Worm (Caenorhabditis elegans): ENCODE measurements around the gene Y57A10C.11.

The Y57A10C.11 gene

ce11 chrII:12385815-12386214 lies 28.9 kb downstream of the Y57A10C.11 start:
- TF ChIP-seq unc-62 (GFP tag; optimal IDR thresholded peaks at IDR 0.05) = no peak

- no peak for TF ChIP-seq unc-62 (GFP tag; optimal IDR thresholded peaks at IDR 0.05)
These were observed 31.8 kb downstream of the Y57A10C.11 start, which contains the start of gene btb-14 for ce11 chrII:12382625-12383562. Gene btb-14 (plus strand): TSS chrII:12383463.

DNA sequence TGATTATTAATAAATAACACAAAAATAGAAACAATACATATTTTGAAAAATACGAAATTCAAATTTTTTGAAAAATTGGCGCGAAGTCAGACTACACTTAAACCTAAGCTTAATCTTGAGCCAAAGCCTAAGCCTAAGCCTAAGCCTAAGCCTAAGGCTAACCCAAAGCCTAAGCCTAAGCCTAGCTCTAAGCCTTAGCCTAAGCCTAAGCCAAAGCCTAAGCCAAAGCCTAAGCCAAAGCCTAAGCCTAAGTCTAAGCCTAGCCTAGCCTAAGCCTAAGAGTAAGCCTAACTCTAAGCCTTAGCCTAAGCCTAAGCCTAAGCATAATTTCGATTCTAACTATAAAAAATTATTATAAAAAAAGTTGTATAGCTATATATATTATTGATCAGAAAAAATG lies 33.8 kb downstream of the Y57A10C.11 start:
- TF ChIP-seq unc-62 (GFP tag; optimal IDR thresholded peaks at IDR 0.05) = no peak

DNA sequence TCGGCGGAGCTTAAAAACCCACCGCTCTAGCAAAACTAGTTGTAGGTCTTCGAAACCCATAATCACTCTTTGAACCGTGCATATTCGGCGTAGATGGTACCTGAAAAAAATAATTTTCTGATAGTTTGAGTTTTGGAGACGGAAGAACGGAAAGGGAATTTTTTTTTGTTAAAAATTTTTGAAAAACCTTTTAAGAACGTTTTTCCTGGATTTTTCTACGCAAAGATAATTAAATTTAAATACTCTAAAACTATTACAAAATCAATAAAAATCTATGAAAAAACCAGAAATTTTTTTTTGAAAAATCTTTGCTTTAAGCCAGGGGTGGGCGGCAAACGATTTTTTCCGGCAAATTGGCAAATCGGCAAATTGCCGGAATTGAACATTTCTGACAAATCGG lies 35.3 kb downstream of the Y57A10C.11 start, which contains the start of gene marc-5:
marc-5 (minus strand) TSS at position 101 of the 400 bp plus-strand sequence.
- no peak for TF ChIP-seq unc-62 (GFP tag; optimal IDR thresholded peaks at IDR 0.05)

DNA sequence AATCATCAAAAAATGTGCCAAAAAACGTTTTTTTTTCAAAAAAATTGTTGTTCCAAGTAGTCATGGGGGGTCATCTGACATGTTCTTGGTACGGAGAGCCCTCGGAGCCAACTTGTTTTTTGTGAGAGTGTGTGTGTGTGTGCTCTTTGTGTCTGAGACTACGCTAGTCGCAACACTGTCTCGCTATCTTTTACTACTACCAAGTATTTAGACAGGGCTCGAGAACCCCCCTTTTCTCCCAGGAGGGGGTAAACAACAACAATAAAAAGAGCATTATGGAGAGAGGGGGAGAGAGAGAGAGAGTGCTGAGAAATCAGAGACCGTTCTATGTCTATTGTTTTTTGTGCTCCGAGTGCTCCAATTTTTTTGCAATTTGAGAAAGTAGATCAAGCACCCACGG lies 35.9 kb downstream of the Y57A10C.11 start:
- TF ChIP-seq unc-62 (GFP tag; optimal IDR thresholded peaks at IDR 0.05) = no peak

DNA sequence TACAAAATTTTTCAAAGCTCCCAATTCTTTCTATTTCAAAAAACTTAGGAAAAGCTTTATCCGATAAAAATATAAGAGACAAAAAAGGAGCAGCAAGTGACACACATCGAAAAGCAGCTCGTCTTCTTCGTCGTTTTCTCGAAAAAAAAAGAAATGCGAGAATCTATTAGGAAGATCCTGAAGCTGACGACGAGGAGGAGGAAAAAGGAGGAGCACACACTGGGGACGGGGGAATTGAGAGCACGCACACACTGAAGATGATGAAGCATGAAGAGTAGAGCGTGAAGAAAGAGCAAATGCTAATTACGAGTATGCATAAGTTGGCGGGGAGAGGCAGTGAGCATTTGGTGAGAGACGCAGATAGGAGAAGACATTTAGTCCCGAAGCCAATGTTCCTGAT lies 40.8 kb downstream of the Y57A10C.11 start:
- no peak for TF ChIP-seq unc-62 (GFP tag; optimal IDR thresholded peaks at IDR 0.05)

ce11 chrII:12369202-12369601 lies 45.5 kb downstream of the Y57A10C.11 start:
- TF ChIP-seq unc-62 (GFP tag; optimal IDR thresholded peaks at IDR 0.05) = no peak
